Worm (Caenorhabditis elegans) whole organism, L4/young adult: ENCODE measurements around the gene F54H12.8.

ENCODE experiments used
- W03F9.2 ChIP-seq: fragments of 150-350 bp; optimal IDR thresholded peaks from 2 replicates; lab custom pipeline; 2014; ENCODE audit warnings: missing biosample characterization, missing genetic modification characterization
- him-1 ChIP-seq: sonication (generic microtip); optimal IDR thresholded peaks from 2 replicates; lab custom pipeline; 2016; ENCODE audit warnings: missing genotype, missing genetic modification reagents, missing genetic modification characterization, missing compliant biosample characterization

ce11 chrIII:7986585-7987171 is 17.7 kb upstream of the F54H12.8 start, which contains the start of gene hrpk-2:
- no peak for TF ChIP-seq him-1 (tag; lab: Kevin White, UChicago)
- TF ChIP-seq W03F9.2 (tag; lab: Kevin White, UChicago) = peak; percentile 20
